Worm (Caenorhabditis elegans) whole organism, L3 larva: ENCODE measurements around the gene magu-2.

Experiments used
- fkh-10 ChIP-seq: sonication (generic microtip); optimal IDR thresholded peaks from 2 replicates; lab custom pipeline; 2017; ENCODE audit warnings: missing biosample characterization, missing genetic modification reagents, missing genetic modification characterization
- nhr-11 ChIP-seq: fragments of 150-350 bp; optimal IDR thresholded peaks from 2 replicates; lab custom pipeline; 2014; ENCODE audit warnings: missing biosample characterization, missing genetic modification characterization

DNA sequence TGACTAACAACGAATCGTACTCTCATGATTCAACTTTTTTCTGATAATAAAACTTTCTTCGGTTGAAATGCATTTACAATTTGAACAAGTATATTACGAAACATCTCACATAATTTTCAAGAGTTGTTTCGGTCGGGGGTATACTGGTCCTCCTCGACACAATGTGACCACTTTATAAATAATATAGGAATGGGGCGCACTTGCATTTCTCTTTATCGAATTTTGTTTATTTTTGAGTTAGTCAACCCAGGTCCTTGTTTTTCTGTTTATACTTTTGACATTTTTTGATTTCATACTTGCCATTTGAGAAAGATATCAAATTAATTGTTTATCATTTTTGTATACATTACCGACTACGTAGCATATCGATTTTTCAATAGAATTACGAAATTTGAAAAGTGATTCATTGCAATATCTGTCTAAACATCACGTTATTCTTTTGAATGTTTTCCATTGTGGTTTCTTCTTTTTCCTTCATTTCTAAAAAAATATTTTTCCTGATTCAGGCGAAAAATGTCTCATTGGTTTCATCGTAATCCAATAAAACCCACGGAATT is 26.9 kb downstream of the magu-2 start, which contains the start of gene B0507.2:
- TF ChIP-seq nhr-11 (no peak), fkh-10 (GFP tag; lab: Kevin White, UChicago) (no peak)
